Worm (Caenorhabditis elegans) whole organism, L2 larva: ENCODE measurements around the gene T05C12.11.

Experiments
- C34F6.9 ChIP-seq: fragments of 150-350 bp; optimal IDR thresholded peaks from 2 replicates; lab custom pipeline; 2014; ENCODE audit warnings: missing biosample characterization, missing genetic modification characterization
- F13H6.1 ChIP-seq: sonication (generic microtip); optimal IDR thresholded peaks from 2 replicates; lab custom pipeline; 2016; ENCODE audit warnings: missing genetic modification characterization, missing compliant biosample characterization
- R02D3.7 ChIP-seq: fragments of 150-350 bp; optimal IDR thresholded peaks from 2 replicates; lab custom pipeline; 2014; ENCODE audit warnings: missing biosample characterization, missing genetic modification characterization
- Y55F3AM.14 ChIP-seq: fragments of 200-800 bp; sonication (Bioruptor generic); optimal IDR thresholded peaks from 2 replicates; lab custom pipeline; 2018; ENCODE audit warnings: mild to moderate bottlenecking, missing genetic modification characterization, missing compliant biosample characterization
- ZK546.5 ChIP-seq: sonication (generic microtip); optimal IDR thresholded peaks from 2 replicates; lab custom pipeline; 2017; ENCODE audit warnings: missing biosample characterization, missing genetic modification characterization
- alr-1 ChIP-seq: fragments of 150-350 bp; optimal IDR thresholded peaks from 2 replicates; lab custom pipeline; 2014; ENCODE audit warnings: missing biosample characterization, missing genetic modification characterization
- aly-2 ChIP-seq: fragments of 150-350 bp; optimal IDR thresholded peaks from 2 replicates; lab custom pipeline; 2014; ENCODE audit warnings: missing biosample characterization, missing genetic modification characterization
- ama-1 ChIP-seq: fragments of 150-350 bp; optimal IDR thresholded peaks from 2 replicates; lab custom pipeline; 2018; ENCODE audit warnings: inconsistent platforms
- blmp-1 ChIP-seq: sonication (generic microtip); optimal IDR thresholded peaks from 2 replicates; lab custom pipeline; 2017; ENCODE audit warnings: missing genetic modification characterization, mild to moderate bottlenecking, missing compliant biosample characterization, antibody characterized with exemption, moderate library complexity; ENCODE audit not compliant: insufficient read depth
- ceh-16 ChIP-seq: fragments of 150-350 bp; optimal IDR thresholded peaks from 2 replicates; lab custom pipeline; 2014; ENCODE audit warnings: missing biosample characterization, missing genetic modification characterization
- ceh-82 ChIP-seq: fragments of 150-350 bp; optimal IDR thresholded peaks from 2 replicates; lab custom pipeline; 2014; ENCODE audit warnings: missing biosample characterization, missing genetic modification characterization
- dmd-4 ChIP-seq: sonication (generic microtip); optimal IDR thresholded peaks from 2 replicates; lab custom pipeline; 2017; ENCODE audit warnings: missing biosample characterization, missing genetic modification characterization
- egl-27 ChIP-seq: sonication (generic microtip); optimal IDR thresholded peaks from 3 replicates; lab custom pipeline; 2017; ENCODE audit warnings: missing biosample characterization, missing genetic modification reagents, missing genetic modification characterization
- elt-1 ChIP-seq: fragments of 150-350 bp; optimal IDR thresholded peaks from 2 replicates; lab custom pipeline; 2014; ENCODE audit warnings: missing biosample characterization, missing genetic modification characterization
- elt-3 ChIP-seq: sonication (generic microtip); optimal IDR thresholded peaks from 2 replicates; lab custom pipeline; 2017; ENCODE audit warnings: missing biosample characterization, missing genetic modification characterization
- fos-1 ChIP-seq: fragments of 150-350 bp; optimal IDR thresholded peaks from 2 replicates; lab custom pipeline; 2014; ENCODE audit warnings: missing biosample characterization, missing genetic modification characterization
- gmeb-1 ChIP-seq: fragments of 150-350 bp; optimal IDR thresholded peaks from 2 replicates; lab custom pipeline; 2014; ENCODE audit warnings: missing biosample characterization, missing genetic modification characterization
- lin-13 ChIP-seq: fragments of 150-350 bp; optimal IDR thresholded peaks from 2 replicates; lab custom pipeline; 2014; ENCODE audit warnings: missing biosample characterization, missing genetic modification reagents, missing genetic modification characterization
- lin-39 ChIP-seq: fragments of 150-350 bp; optimal IDR thresholded peaks from 2 replicates; lab custom pipeline; 2014; ENCODE audit warnings: missing biosample characterization, missing genetic modification reagents, missing genetic modification characterization
- lsy-2 ChIP-seq, 2 experiments: fragments of 150-350 bp in 1 of 2; sonication (generic microtip) in 1 of 2; optimal IDR thresholded peaks; 2 replicates each; lab custom pipeline; 2014 to 2017; ENCODE audit warnings: missing biosample characterization in 2 of 2, missing genetic modification characterization in 2 of 2
- mab-5 ChIP-seq: fragments of 150-350 bp; optimal IDR thresholded peaks from 2 replicates; lab custom pipeline; 2014; ENCODE audit warnings: missing biosample characterization, missing genetic modification characterization
- mbf-1 ChIP-seq: sonication (generic microtip); optimal IDR thresholded peaks from 2 replicates; lab custom pipeline; 2017; ENCODE audit warnings: missing biosample characterization, missing genetic modification characterization
- nhr-10 ChIP-seq: sonication (generic microtip); optimal IDR thresholded peaks from 2 replicates; lab custom pipeline; 2017; ENCODE audit warnings: missing biosample characterization, missing genetic modification characterization
- nhr-11 ChIP-seq: fragments of 150-350 bp; optimal IDR thresholded peaks from 2 replicates; lab custom pipeline; 2014; ENCODE audit warnings: missing biosample characterization, missing genetic modification characterization
- nhr-12 ChIP-seq: fragments of 150-350 bp; optimal IDR thresholded peaks from 2 replicates; lab custom pipeline; 2014; ENCODE audit warnings: missing biosample characterization, missing genetic modification characterization
- nhr-129 ChIP-seq: fragments of 150-350 bp; optimal IDR thresholded peaks from 2 replicates; lab custom pipeline; 2014; ENCODE audit warnings: missing biosample characterization, missing genetic modification characterization
- nhr-21 ChIP-seq: fragments of 150-350 bp; optimal IDR thresholded peaks from 2 replicates; lab custom pipeline; 2014; ENCODE audit warnings: missing biosample characterization, missing genetic modification characterization
- nhr-23 ChIP-seq: fragments of 150-350 bp; optimal IDR thresholded peaks from 2 replicates; lab custom pipeline; 2014; ENCODE audit warnings: missing biosample characterization, missing genetic modification reagents, missing genetic modification characterization
- nhr-237 ChIP-seq: fragments of 150-350 bp; optimal IDR thresholded peaks from 2 replicates; lab custom pipeline; 2014; ENCODE audit warnings: missing biosample characterization, missing genetic modification characterization
- nhr-77 ChIP-seq: fragments of 150-350 bp; optimal IDR thresholded peaks from 2 replicates; lab custom pipeline; 2014; ENCODE audit warnings: missing biosample characterization, missing genetic modification characterization
- peb-1 ChIP-seq: fragments of 150-350 bp; optimal IDR thresholded peaks from 2 replicates; lab custom pipeline; 2014; ENCODE audit warnings: missing biosample characterization, missing genetic modification characterization
- sem-4 ChIP-seq: fragments of 150-350 bp; optimal IDR thresholded peaks from 2 replicates; lab custom pipeline; 2014; ENCODE audit warnings: missing biosample characterization, missing genetic modification reagents, missing genetic modification characterization
- skn-1 ChIP-seq: sonication (generic microtip); optimal IDR thresholded peaks from 2 replicates; lab custom pipeline; 2017; ENCODE audit warnings: missing biosample characterization, missing genetic modification characterization
- sma-3 ChIP-seq: sonication (generic microtip); optimal IDR thresholded peaks from 2 replicates; lab custom pipeline; 2016; ENCODE audit warnings: missing genetic modification reagents, missing genetic modification characterization, missing compliant biosample characterization
- sma-9 ChIP-seq, 2 experiments: fragments of 150-350 bp in 1 of 2; sonication (generic microtip) in 1 of 2; optimal IDR thresholded peaks; 2 replicates each; lab custom pipeline; 2014 to 2016; ENCODE audit warnings: missing genetic modification characterization in 2 of 2, mild to moderate bottlenecking in 1 of 2, missing biosample characterization in 1 of 2, missing compliant biosample characterization in 1 of 2, missing genetic modification reagents in 1 of 2, moderate library complexity in 1 of 2
- snpc-4 ChIP-seq: fragments of 150-350 bp; optimal IDR thresholded peaks from 2 replicates; lab custom pipeline; 2014; ENCODE audit warnings: missing biosample characterization, missing genetic modification characterization
- unc-39 ChIP-seq: fragments of 150-350 bp; optimal IDR thresholded peaks from 2 replicates; lab custom pipeline; 2014; ENCODE audit warnings: missing biosample characterization, missing genetic modification characterization
- unc-55 ChIP-seq: fragments of 150-350 bp; sonication (generic microtip); optimal IDR thresholded peaks from 3 replicates; lab custom pipeline; 2014; ENCODE audit warnings: missing biosample characterization, missing genetic modification reagents, missing genetic modification characterization
- unc-62 ChIP-seq: fragments of 150-350 bp; optimal IDR thresholded peaks from 2 replicates; lab custom pipeline; 2014; ENCODE audit warnings: missing biosample characterization, missing genetic modification reagents, missing genetic modification characterization
- zag-1 ChIP-seq: fragments of 150-350 bp; optimal IDR thresholded peaks from 2 replicates; lab custom pipeline; 2014; ENCODE audit warnings: missing biosample characterization, missing genetic modification characterization
- ztf-1 ChIP-seq: fragments of 200-800 bp; sonication (Bioruptor generic); conservative IDR thresholded peaks from 2 replicates; pipeline ENCODE4 v1.3.6; 2022; ENCODE audit warnings: missing genetic modification characterization, missing compliant biosample characterization
- ztf-11 ChIP-seq: sonication (generic microtip); optimal IDR thresholded peaks from 2 replicates; lab custom pipeline; 2017; ENCODE audit warnings: missing biosample characterization, missing genetic modification characterization
- ztf-4 ChIP-seq: fragments of 150-350 bp; optimal IDR thresholded peaks from 2 replicates; lab custom pipeline; 2014; ENCODE audit warnings: missing biosample characterization, missing genetic modification characterization

Gene T05C12.11

ce11 chrII:8170374-8170773, at the start of gene T05C12.11:
Gene T05C12.11 (minus strand): TSS chrII:8170474.
- no peak for TF ChIP-seq blmp-1 (tag; lab: Kevin White, UChicago)
- no peak for TF ChIP-seq unc-39
- TF ChIP-seq F13H6.1, result no peak
- no peak for TF ChIP-seq ama-1 (lab: Kevin White, UChicago)
- TF ChIP-seq nhr-10 (tag; lab: Kevin White, UChicago), result no peak
- no peak for TF ChIP-seq unc-62 (GFP tag; lab: Kevin White, UChicago)
- TF ChIP-seq nhr-23, result no peak
- TF ChIP-seq aly-2 (tag; lab: Kevin White, UChicago), result no peak
- no peak for TF ChIP-seq snpc-4 (tag; lab: Kevin White, UChicago)
- no peak for TF ChIP-seq peb-1 (tag; lab: Kevin White, UChicago)

DNA sequence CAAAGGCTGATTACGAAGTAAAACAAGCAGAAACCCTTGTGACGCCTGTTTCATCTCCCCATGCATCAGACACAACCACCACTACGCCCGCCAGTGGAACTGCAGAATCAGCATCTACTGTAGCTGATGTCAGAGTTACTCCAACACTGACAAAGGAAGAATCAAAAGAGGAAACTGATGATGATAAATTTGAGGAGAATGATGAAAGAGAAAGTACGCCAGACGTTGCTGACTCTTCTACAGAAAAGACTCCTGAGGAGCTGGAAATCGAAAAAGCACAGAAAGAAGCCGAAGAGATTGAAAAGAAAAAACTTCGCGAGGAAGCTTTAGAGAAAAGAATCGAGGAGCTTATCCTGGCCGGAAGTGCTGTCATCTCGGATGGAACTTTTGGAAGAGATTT, 48.0 kb upstream of the T05C12.11 start:
- no peak for TF ChIP-seq ztf-1 (GFP tag; lab: Robert Waterston, UW)
- no peak for TF ChIP-seq mab-5 (tag; lab: Kevin White, UChicago)
- no peak for TF ChIP-seq unc-39
- TF ChIP-seq gmeb-1 (tag; lab: Kevin White, UChicago), result no peak
- no peak for TF ChIP-seq lin-13 (GFP tag; lab: Kevin White, UChicago)
- no peak for TF ChIP-seq zag-1 (tag; lab: Kevin White, UChicago)
- TF ChIP-seq alr-1 (tag; lab: Kevin White, UChicago), result no peak
- TF ChIP-seq ztf-4 (tag; lab: Kevin White, UChicago), result no peak
- TF ChIP-seq C34F6.9 (tag; lab: Kevin White, UChicago), result no peak
- no peak for TF ChIP-seq F13H6.1
- no peak for TF ChIP-seq nhr-77 (tag; lab: Kevin White, UChicago)
- TF ChIP-seq ceh-16 (tag; lab: Kevin White, UChicago), result no peak
- TF ChIP-seq nhr-12 (tag; lab: Kevin White, UChicago), result no peak
- TF ChIP-seq peb-1 (tag; lab: Kevin White, UChicago), result no peak
- TF ChIP-seq egl-27 (tag; lab: Kevin White, UChicago), result no peak
- no peak for TF ChIP-seq ama-1 (lab: Kevin White, UChicago)
- no peak for TF ChIP-seq nhr-237 (tag; lab: Kevin White, UChicago)

ce11 chrII:8216922-8217321, 46.6 kb upstream of the T05C12.11 start, which contains the start of gene ifg-1:
Gene ifg-1 (plus strand): TSS chrII:8217222.
- TF ChIP-seq sem-4 (tag; lab: Kevin White, UChicago), result no peak
- TF ChIP-seq ceh-16 (tag; lab: Kevin White, UChicago), result no peak
- TF ChIP-seq snpc-4 (tag; lab: Kevin White, UChicago), result no peak
- no peak for TF ChIP-seq dmd-4 (tag; lab: Kevin White, UChicago)
- no peak for TF ChIP-seq lin-13 (GFP tag; lab: Kevin White, UChicago)
- TF ChIP-seq nhr-11 (tag; lab: Kevin White, UChicago), result no peak
- TF ChIP-seq nhr-77 (tag; lab: Kevin White, UChicago), result no peak
- TF ChIP-seq sma-9 (GFP tag; optimal IDR thresholded peaks at IDR 0.05; lab: Kevin White, UChicago), result no peak
- no peak for TF ChIP-seq sma-9 (tag; optimal IDR thresholded peaks at IDR 0.05; lab: Kevin White, UChicago)
- TF ChIP-seq unc-62 (GFP tag; lab: Kevin White, UChicago), result no peak
- TF ChIP-seq sma-3, result no peak

DNA sequence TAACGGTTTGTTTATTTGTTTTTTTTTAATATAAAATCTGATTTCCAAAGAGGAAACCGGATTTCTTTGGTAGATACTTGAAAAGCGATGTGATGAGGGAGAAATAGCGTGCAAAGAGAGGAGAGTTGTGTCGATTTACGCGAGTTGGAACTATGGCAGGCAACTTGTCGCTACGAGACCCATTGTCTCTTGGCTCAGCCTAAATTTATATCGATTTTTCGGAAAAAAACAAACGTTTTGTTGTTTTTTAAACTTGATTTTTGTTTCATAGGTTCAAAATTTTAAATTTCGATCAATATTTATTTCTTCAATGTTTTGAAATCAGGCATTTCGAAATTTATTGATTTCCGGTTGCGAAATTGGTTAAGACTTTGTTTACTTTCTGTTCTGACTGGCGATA, 46.2 kb upstream of the T05C12.11 start, which contains the start of gene M110.3:
Gene M110.3, minus strand, starts transcription at position 184 of the 400 bp plus-strand sequence.
- TF ChIP-seq nhr-237 (tag; lab: Kevin White, UChicago) (no peak), nhr-21 (no peak), blmp-1 (tag; lab: Kevin White, UChicago) (no peak), aly-2 (tag; lab: Kevin White, UChicago) (no peak), R02D3.7 (peak; percentile 75), ceh-16 (tag; lab: Kevin White, UChicago) (no peak), egl-27 (tag; lab: Kevin White, UChicago) (no peak), ama-1 (lab: Kevin White, UChicago) (no peak), unc-55 (GFP tag; lab: Kevin White, UChicago) (peak; percentile 70), C34F6.9 (tag; lab: Kevin White, UChicago) (peak; percentile 84), ztf-11 (no peak), unc-39 (no peak), skn-1 (tag; lab: Kevin White, UChicago) (no peak), zag-1 (tag; lab: Kevin White, UChicago) (no peak), nhr-10 (tag; lab: Kevin White, UChicago) (no peak), ztf-1 (GFP tag; lab: Robert Waterston, UW) (no peak), nhr-129 (tag; lab: Kevin White, UChicago) (peak; percentile 56), elt-3 (no peak), fos-1 (tag; lab: Kevin White, UChicago) (no peak), sma-9 (GFP tag; optimal IDR thresholded peaks at IDR 0.05; lab: Kevin White, UChicago) (peak; percentile 49), sma-9 (tag; optimal IDR thresholded peaks at IDR 0.05; lab: Kevin White, UChicago) (no peak), nhr-12 (tag; lab: Kevin White, UChicago) (no peak), lin-13 (GFP tag; lab: Kevin White, UChicago) (no peak), dmd-4 (tag; lab: Kevin White, UChicago) (no peak), ceh-82 (tag; lab: Kevin White, UChicago) (no peak), mbf-1 (tag; lab: Kevin White, UChicago) (no peak), lsy-2 (tag; optimal IDR thresholded peaks at IDR 0.05; lab: Kevin White, UChicago) (peak; percentile 25 to 86), Y55F3AM.14 (GFP tag; lab: Kevin White, UChicago) (no peak), lin-39 (no peak), nhr-11 (tag; lab: Kevin White, UChicago) (no peak), unc-62 (GFP tag; lab: Kevin White, UChicago) (no peak), elt-1 (no peak), peb-1 (tag; lab: Kevin White, UChicago) (no peak), gmeb-1 (tag; lab: Kevin White, UChicago) (peak; percentile 51), sma-3 (no peak), ZK546.5 (tag; lab: Kevin White, UChicago) (no peak), mab-5 (tag; lab: Kevin White, UChicago) (no peak)
